Worm (Caenorhabditis elegans) whole organism, L4 larva: ENCODE measurements around the gene srh-39.

Experiments used
- Y5F2A.4 ChIP-seq: fragments of 200-800 bp; sonication (Bioruptor generic); optimal IDR thresholded peaks from 2 replicates; lab custom pipeline; 2018; ENCODE audit warnings: mild to moderate bottlenecking, missing genetic modification characterization, missing compliant biosample characterization
- ceh-32 ChIP-seq: sonication (generic microtip); optimal IDR thresholded peaks from 2 replicates; lab custom pipeline; 2016; ENCODE audit warnings: mild to moderate bottlenecking, missing genetic modification characterization, missing compliant biosample characterization; ENCODE audit not compliant: poor library complexity
- dve-1 ChIP-seq: sonication (generic microtip); optimal IDR thresholded peaks from 2 replicates; lab custom pipeline; 2017; ENCODE audit warnings: antibody characterized with exemption, mild to moderate bottlenecking, missing genetic modification characterization, missing compliant biosample characterization; ENCODE audit not compliant: insufficient read depth
- hlh-30 ChIP-seq: sonication (generic microtip); optimal IDR thresholded peaks from 2 replicates; lab custom pipeline; 2017; ENCODE audit warnings: antibody characterized with exemption, mild to moderate bottlenecking, missing genetic modification characterization, missing compliant biosample characterization; ENCODE audit not compliant: insufficient read depth
- jun-1 ChIP-seq: fragments of 150-350 bp; optimal IDR thresholded peaks from 2 replicates; lab custom pipeline; 2014; ENCODE audit warnings: missing biosample characterization, missing genetic modification reagents, missing genetic modification characterization
- madf-9 ChIP-seq: fragments of 200-800 bp; sonication (Bioruptor generic); conservative IDR thresholded peaks from 2 replicates; pipeline ENCODE4 v1.3.6; 2022; ENCODE audit warnings: missing genetic modification reagents, missing genetic modification characterization, missing compliant biosample characterization
- nhr-111 ChIP-seq: fragments of 200-800 bp; sonication (Bioruptor generic); optimal IDR thresholded peaks from 2 replicates; lab custom pipeline; 2018; ENCODE audit warnings: mild to moderate bottlenecking, missing genetic modification characterization, missing compliant biosample characterization
- nhr-28 ChIP-seq: fragments of 150-350 bp; optimal IDR thresholded peaks from 2 replicates; lab custom pipeline; 2014; ENCODE audit warnings: missing biosample characterization, missing genetic modification characterization
- nhr-6 ChIP-seq: fragments of 150-350 bp; optimal IDR thresholded peaks from 2 replicates; lab custom pipeline; 2014; ENCODE audit warnings: missing biosample characterization, missing genetic modification characterization
- pha-4 ChIP-seq, 2 experiments: fragments of 150-350 bp in 1 of 2; fragments of 200-800 bp in 1 of 2; sonication (Bioruptor generic) in 1 of 2; IDR thresholded peaks in 1 of 2; optimal IDR thresholded peaks in 1 of 2; 2 replicates each; pipeline versions ENCODE4 v1.3.6 to Lab custom; 2014 to 2022; ENCODE audit warnings: missing genetic modification characterization in 2 of 2, missing genetic modification reagents in 2 of 2, missing biosample characterization in 1 of 2, missing compliant biosample characterization in 1 of 2
- ztf-11 ChIP-seq: fragments of 150-350 bp; optimal IDR thresholded peaks from 2 replicates; lab custom pipeline; 2014; ENCODE audit warnings: missing biosample characterization, missing genetic modification characterization

- TF ChIP-seq hlh-30 (no peak), madf-9 (GFP tag; lab: Robert Waterston, UW) (no peak), dve-1 (tag; lab: Kevin White, UChicago) (no peak), jun-1 (tag; lab: Kevin White, UChicago) (no peak), nhr-111 (no peak), Y5F2A.4 (GFP tag; lab: Kevin White, UChicago) (no peak), ceh-32 (no peak), pha-4 (GFP tag; IDR thresholded peaks at IDR 0.05; lab: Robert Waterston, UW) (no peak), pha-4 (tag; optimal IDR thresholded peaks at IDR 0.05; lab: Kevin White, UChicago) (no peak), ztf-11 (tag; lab: Kevin White, UChicago) (no peak), nhr-28 (no peak), nhr-6 (tag; lab: Kevin White, UChicago) (no peak)
These were observed 29.9 kb upstream of the srh-39 start for ce11 chrII:7795299-7795698.
